Fruit fly (Drosophila melanogaster) whole organism, embryonic: Measurements from ENCODE around the gene cype.

Experiments used
- Adf1 ChIP-seq: fragments of 200-800 bp; sonication (Bioruptor generic); IDR thresholded peaks from 2 replicates; pipeline ENCODE4 v1.3.6; 2022; ENCODE audit warnings: missing biosample characterization, missing genetic modification characterization
- Asciz ChIP-seq: fragments of 200-800 bp; sonication (Bioruptor generic); optimal IDR thresholded peaks from 2 replicates; lab custom pipeline; 2017; ENCODE audit warnings: missing biosample characterization, mild to moderate bottlenecking, missing genetic modification characterization, missing genetic modification reagents
- BEAF-32 ChIP-seq: fragments of 200-800 bp; sonication (Bioruptor generic); optimal IDR thresholded peaks from 3 replicates; lab custom pipeline; 2017; ENCODE audit warnings: missing biosample characterization, missing genetic modification characterization, mild to moderate bottlenecking, moderate library complexity, missing genetic modification reagents
- Blimp-1 ChIP-seq: fragments of 200-800 bp; sonication (Bioruptor generic); optimal IDR thresholded peaks from 3 replicates; lab custom pipeline; 2018; ENCODE audit warnings: missing biosample characterization, missing genetic modification characterization, mild to moderate bottlenecking, moderate library complexity, missing genetic modification reagents
- CG10543 ChIP-seq: fragments of 200-800 bp; sonication (Bioruptor generic); optimal IDR thresholded peaks from 3 replicates; lab custom pipeline; 2017; ENCODE audit warnings: missing biosample characterization, mild to moderate bottlenecking, missing genetic modification characterization, moderate library complexity
- CG11695 ChIP-seq: fragments of 200-800 bp; sonication (Bioruptor generic); IDR thresholded peaks from 3 replicates; pipeline ENCODE4 v1.3.6; 2022; ENCODE audit warnings: missing biosample characterization, missing genetic modification characterization
- CG13624 ChIP-seq: fragments of 200-800 bp; sonication (Bioruptor generic); optimal IDR thresholded peaks from 2 replicates; lab custom pipeline; 2016; ENCODE audit warnings: missing biosample characterization, missing genetic modification characterization
- CG14441 ChIP-seq: fragments of 200-800 bp; sonication (Bioruptor generic); IDR thresholded peaks from 2 replicates; pipeline ENCODE4 v1.3.6; 2022; ENCODE audit warnings: missing biosample characterization, missing genetic modification characterization
- CG14667 ChIP-seq: fragments of 200-800 bp; sonication (Bioruptor generic); IDR thresholded peaks from 2 replicates; pipeline ENCODE4 v1.3.6; 2022; ENCODE audit warnings: missing biosample characterization, missing genetic modification characterization
- CG1603 ChIP-seq: fragments of 200-800 bp; sonication (Bioruptor generic); optimal IDR thresholded peaks from 2 replicates; lab custom pipeline; 2019; ENCODE audit warnings: missing biosample characterization, mild to moderate bottlenecking, missing genetic modification characterization, moderate library complexity
- CG17186 ChIP-seq: fragments of 200-800 bp; sonication (Bioruptor generic); optimal IDR thresholded peaks from 3 replicates; lab custom pipeline; 2017; ENCODE audit warnings: missing biosample characterization, missing genetic modification reagents, missing genetic modification characterization
- CG17361 ChIP-seq: fragments of 200-800 bp; sonication (Bioruptor generic); IDR thresholded peaks from 3 replicates; pipeline ENCODE4 v1.3.6; 2022; ENCODE audit warnings: missing biosample characterization, missing genetic modification characterization
- CG2199 ChIP-seq: fragments of 200-800 bp; sonication (Bioruptor generic); IDR thresholded peaks from 3 replicates; pipeline ENCODE4 v1.3.6; 2022; ENCODE audit warnings: missing biosample characterization, missing genetic modification characterization
- CG2678 ChIP-seq: fragments of 200-800 bp; sonication (Bioruptor generic); optimal IDR thresholded peaks from 3 replicates; lab custom pipeline; 2019; ENCODE audit warnings: missing biosample characterization, mild to moderate bottlenecking, missing genetic modification characterization, moderate library complexity
- CG2875 ChIP-seq: fragments of 200-800 bp; sonication (Bioruptor generic); optimal IDR thresholded peaks from 2 replicates; lab custom pipeline; 2017; ENCODE audit warnings: missing biosample characterization, mild to moderate bottlenecking, missing genetic modification characterization, missing genetic modification reagents
- CG6175 ChIP-seq: fragments of 200-800 bp; sonication (Bioruptor generic); IDR thresholded peaks from 3 replicates; pipeline ENCODE4 v1.3.6; 2022; ENCODE audit warnings: missing biosample characterization, missing genetic modification characterization
- CG7987 ChIP-seq: fragments of 200-800 bp; sonication (Bioruptor generic); optimal IDR thresholded peaks from 2 replicates; lab custom pipeline; 2018; ENCODE audit warnings: missing biosample characterization, mild to moderate bottlenecking, missing genetic modification characterization, moderate library complexity
- CG9215 ChIP-seq: fragments of 200-800 bp; sonication (Bioruptor generic); IDR thresholded peaks from 2 replicates; pipeline ENCODE4 v1.3.6; 2022; ENCODE audit warnings: missing biosample characterization, missing genetic modification characterization
- Dad ChIP-seq: fragments of 200-800 bp; sonication (Bioruptor generic); optimal IDR thresholded peaks from 3 replicates; lab custom pipeline; 2016; ENCODE audit warnings: missing biosample characterization, missing genetic modification characterization
- Fer2 ChIP-seq: fragments of 200-800 bp; sonication (Bioruptor generic); optimal IDR thresholded peaks from 2 replicates; lab custom pipeline; 2018; ENCODE audit warnings: missing biosample characterization, mild to moderate bottlenecking, missing genetic modification characterization, moderate library complexity
- Hmr ChIP-seq: fragments of 200-800 bp; sonication (Bioruptor generic); optimal IDR thresholded peaks from 3 replicates; lab custom pipeline; 2017; ENCODE audit warnings: mild to moderate bottlenecking, missing biosample characterization, missing genetic modification reagents, missing genetic modification characterization
- Lhr ChIP-seq: fragments of 200-800 bp; sonication (Bioruptor generic); optimal IDR thresholded peaks from 3 replicates; lab custom pipeline; 2017; ENCODE audit warnings: mild to moderate bottlenecking, missing biosample characterization, missing genetic modification reagents, missing genetic modification characterization
- Neu2 ChIP-seq: fragments of 200-800 bp; sonication (Bioruptor generic); optimal IDR thresholded peaks from 3 replicates; lab custom pipeline; 2016; ENCODE audit warnings: missing biosample characterization, missing genetic modification characterization, borderline replicate concordance
- Oli ChIP-seq: fragments of 200-800 bp; sonication (Bioruptor generic); optimal IDR thresholded peaks from 2 replicates; lab custom pipeline; 2018; ENCODE audit warnings: missing biosample characterization, mild to moderate bottlenecking, missing genetic modification characterization, moderate library complexity
- PHDP ChIP-seq: fragments of 200-800 bp; sonication (Bioruptor generic); optimal IDR thresholded peaks from 3 replicates; lab custom pipeline; 2018; ENCODE audit warnings: missing biosample characterization, mild to moderate bottlenecking, missing genetic modification characterization, moderate library complexity
- Poxn ChIP-seq: fragments of 200-800 bp; sonication (Bioruptor generic); IDR thresholded peaks from 2 replicates; pipeline ENCODE4 v1.3.6; 2022; ENCODE audit warnings: missing biosample characterization, missing genetic modification characterization
- Taf1 ChIP-seq: fragments of 200-800 bp; sonication (Bioruptor generic); IDR thresholded peaks from 2 replicates; pipeline ENCODE4 v1.3.6; 2022; ENCODE audit warnings: missing biosample characterization, missing genetic modification characterization
- ash1 ChIP-seq: fragments of 200-800 bp; sonication (Bioruptor generic); optimal IDR thresholded peaks from 2 replicates; lab custom pipeline; 2018; ENCODE audit warnings: missing biosample characterization, mild to moderate bottlenecking, missing genetic modification characterization
- bigmax ChIP-seq: fragments of 200-800 bp; sonication (Bioruptor generic); optimal IDR thresholded peaks from 2 replicates; lab custom pipeline; 2018; ENCODE audit warnings: missing biosample characterization, mild to moderate bottlenecking, missing genetic modification characterization
- chif ChIP-seq, 2 experiments: fragments of 200-800 bp; sonication (Bioruptor generic); optimal IDR thresholded peaks; 3 replicates each; lab custom pipeline; 2016; ENCODE audit warnings: missing biosample characterization in 2 of 2, missing genetic modification characterization in 2 of 2
- chm ChIP-seq: fragments of 200-800 bp; sonication (Bioruptor generic); IDR thresholded peaks from 2 replicates; pipeline ENCODE4 v1.3.6; 2022; ENCODE audit warnings: missing biosample characterization, missing genetic modification characterization
- da ChIP-seq: fragments of 200-800 bp; sonication (Bioruptor generic); optimal IDR thresholded peaks from 2 replicates; lab custom pipeline; 2016; ENCODE audit warnings: missing biosample characterization, missing genetic modification characterization
- disco-r ChIP-seq: fragments of 200-800 bp; sonication (Bioruptor generic); optimal IDR thresholded peaks from 2 replicates; lab custom pipeline; 2016; ENCODE audit warnings: missing biosample characterization, missing genetic modification characterization
- dmrt99B ChIP-seq: fragments of 200-800 bp; sonication (Bioruptor generic); optimal IDR thresholded peaks from 2 replicates; lab custom pipeline; 2018; ENCODE audit warnings: missing biosample characterization, mild to moderate bottlenecking, missing genetic modification characterization, moderate library complexity
- fd96Cb ChIP-seq: fragments of 200-800 bp; sonication (Bioruptor generic); optimal IDR thresholded peaks from 2 replicates; lab custom pipeline; 2018; ENCODE audit warnings: missing biosample characterization, mild to moderate bottlenecking, missing genetic modification characterization, moderate library complexity
- gcm ChIP-seq: fragments of 200-800 bp; sonication (Bioruptor generic); optimal IDR thresholded peaks from 2 replicates; lab custom pipeline; 2019; ENCODE audit warnings: missing biosample characterization, mild to moderate bottlenecking, missing genetic modification characterization, moderate library complexity
- hb ChIP-seq: fragments of 200-800 bp; sonication (Bioruptor generic); IDR thresholded peaks from 3 replicates; pipeline ENCODE4 v1.3.6; 2022; ENCODE audit warnings: missing biosample characterization, missing genetic modification characterization; ENCODE audit not compliant: partially characterized antibody
- ind ChIP-seq: fragments of 200-800 bp; sonication (Bioruptor generic); optimal IDR thresholded peaks from 3 replicates; lab custom pipeline; 2016; ENCODE audit warnings: missing biosample characterization, missing genetic modification characterization
- kah ChIP-seq: fragments of 200-800 bp; sonication (Bioruptor generic); optimal IDR thresholded peaks from 2 replicates; lab custom pipeline; 2018; ENCODE audit warnings: missing biosample characterization, mild to moderate bottlenecking, missing genetic modification characterization
- kay ChIP-seq: fragments of 200-800 bp; sonication (Bioruptor generic); optimal IDR thresholded peaks from 2 replicates; lab custom pipeline; 2016; ENCODE audit warnings: missing biosample characterization, missing genetic modification characterization
- mld ChIP-seq: fragments of 200-800 bp; sonication (Bioruptor generic); IDR thresholded peaks from 3 replicates; pipeline ENCODE4 v1.3.6; 2022; ENCODE audit warnings: missing biosample characterization, missing genetic modification characterization; ENCODE audit not compliant: partially characterized antibody
- nmo ChIP-seq: fragments of 200-800 bp; sonication (Bioruptor generic); optimal IDR thresholded peaks from 2 replicates; lab custom pipeline; 2018; ENCODE audit warnings: missing biosample characterization, mild to moderate bottlenecking, missing genetic modification characterization, moderate library complexity
- prd ChIP-seq, 3 experiments: fragments of >200 bp in 2 of 3; fragments of 200-800 bp in 1 of 3; sonication (Bioruptor generic) in 1 of 3; optimal IDR thresholded peaks in 2 of 3; IDR thresholded peaks in 1 of 3; 2 replicates in 2 of 3; 3 replicates in 1 of 3; pipeline versions ENCODE4 v1.3.6 to Lab custom; 2017 to 2022; ENCODE audit warnings: missing biosample characterization in 1 of 3, missing genetic modification characterization in 1 of 3
- so ChIP-seq: fragments of 200-800 bp; sonication (Bioruptor generic); IDR thresholded peaks from 3 replicates; pipeline ENCODE4 v1.3.6; 2022; ENCODE audit warnings: missing biosample characterization, missing genetic modification characterization
- ssp ChIP-seq: fragments of 200-800 bp; sonication (Bioruptor generic); IDR thresholded peaks from 2 replicates; pipeline ENCODE4 v1.3.6; 2022; ENCODE audit warnings: missing biosample characterization, missing genetic modification characterization
- stc ChIP-seq: fragments of 200-800 bp; sonication (Bioruptor generic); IDR thresholded peaks from 2 replicates; pipeline ENCODE4 v1.3.6; 2022; ENCODE audit warnings: missing biosample characterization, missing genetic modification characterization
- tgo ChIP-seq: fragments of 200-800 bp; sonication (Bioruptor generic); IDR thresholded peaks from 3 replicates; pipeline ENCODE4 v1.3.6; 2022; ENCODE audit warnings: missing biosample characterization, missing genetic modification characterization
- wdn ChIP-seq: fragments of 200-800 bp; sonication (Bioruptor generic); IDR thresholded peaks from 2 replicates; pipeline ENCODE4 v1.3.6; 2022; ENCODE audit warnings: missing biosample characterization, missing genetic modification characterization

The cype gene

dm6 chr2L:5298978-5299627, 27.9 kb upstream of the cype start (continued):
- TF ChIP-seq Oli (tag; lab: Kevin White, UChicago) = peak; percentile 95
- peak; percentile 20; the same call in 1 of the 2 replicates for TF ChIP-seq CG9215
- peak; percentile 73 for TF ChIP-seq kay
- TF ChIP-seq CG7987 = peak; percentile 4
- TF ChIP-seq gcm (GFP tag; lab: Kevin White, UChicago) = peak; percentile 93
- peak; percentile 63 to 67 for TF ChIP-seq chif (GFP tag; optimal IDR thresholded peaks at IDR 0.05; lab: Kevin White, UChicago)
- peak; percentile 78 for TF ChIP-seq CG10543 (GFP tag; lab: Kevin White, UChicago)
- TF ChIP-seq da (GFP tag; lab: Kevin White, UChicago) = no peak
- TF ChIP-seq Blimp-1 (GFP tag; lab: Kevin White, UChicago) = peak; percentile 89
- peak; percentile 28 for TF ChIP-seq CG17186 (GFP tag; lab: Kevin White, UChicago)
- TF ChIP-seq CG6175 = no peak
- peak; percentile 75 for TF ChIP-seq CG1603 (tag; lab: Kevin White, UChicago)
- TF ChIP-seq kah = peak; percentile 71
- peak; percentile 90 for TF ChIP-seq fd96Cb
- TF ChIP-seq Poxn (GFP tag; lab: Robert Waterston, UW) = no peak
- TF ChIP-seq Fer2 (tag; lab: Kevin White, UChicago) = no peak
- no peak for TF ChIP-seq BEAF-32 (GFP tag; lab: Kevin White, UChicago)
- TF ChIP-seq ash1 (GFP tag; lab: Kevin White, UChicago) = no peak
- TF ChIP-seq CG13624 (GFP tag; lab: Kevin White, UChicago) = no peak
- TF ChIP-seq Lhr (GFP tag; lab: Kevin White, UChicago) = peak; percentile 63
- peak; percentile 89 for TF ChIP-seq CG2875
- TF ChIP-seq nmo (GFP tag; lab: Kevin White, UChicago) = peak; percentile 91
- TF ChIP-seq disco-r (GFP tag; lab: Kevin White, UChicago) = peak; percentile 20
- peak; percentile 90 for TF ChIP-seq CG2678 (tag; lab: Kevin White, UChicago)
- TF ChIP-seq CG2199 (GFP tag; lab: Robert Waterston, UW) = no peak
- no peak for TF ChIP-seq prd (optimal IDR thresholded peaks at IDR 0.05; lab: Kevin White, UChicago)
- peak; percentile 75 for TF ChIP-seq prd (GFP tag; IDR thresholded peaks at IDR 0.05; lab: Robert Waterston, UW)
- no peak for TF ChIP-seq Neu2 (GFP tag; lab: Kevin White, UChicago)
- peak; percentile 71 for TF ChIP-seq tgo (GFP tag; lab: Robert Waterston, UW)
- TF ChIP-seq Hmr (GFP tag; lab: Kevin White, UChicago) = peak; percentile 86
- TF ChIP-seq ssp (GFP tag; lab: Robert Waterston, UW) = peak; percentile 51
- peak; percentile 89 for TF ChIP-seq Asciz (GFP tag; lab: Kevin White, UChicago)
- TF ChIP-seq so (GFP tag; lab: Robert Waterston, UW) = peak; percentile 91
- no peak for TF ChIP-seq hb
- TF ChIP-seq Adf1 = no peak
- TF ChIP-seq CG14441 (GFP tag; lab: Robert Waterston, UW) = peak; percentile 61; the same call in 1 of the 2 replicates
- TF ChIP-seq stc (GFP tag; lab: Robert Waterston, UW) = peak; percentile 78
- 0 out of 2 replicates have a peak, but pooled peaks have one; percentile 31 for TF ChIP-seq wdn (GFP tag; lab: Robert Waterston, UW)
- TF ChIP-seq PHDP (tag; lab: Kevin White, UChicago) = peak; percentile 95
- peak; percentile 94 for TF ChIP-seq dmrt99B (tag; lab: Kevin White, UChicago)
- no peak for TF ChIP-seq mld
- no peak for TF ChIP-seq Dad
- peak; percentile 75 for TF ChIP-seq ind
- peak; percentile 46 for TF ChIP-seq CG14667 (GFP tag; lab: Robert Waterston, UW)
- TF ChIP-seq chm = peak; percentile 78
- TF ChIP-seq CG11695 (GFP tag; lab: Robert Waterston, UW) = peak; percentile 91
- no peak for TF ChIP-seq bigmax (GFP tag; lab: Kevin White, UChicago)
- TF ChIP-seq CG17361 (GFP tag; lab: Robert Waterston, UW) = peak; percentile 87
- TF ChIP-seq Taf1 (GFP tag; lab: Robert Waterston, UW) = peak; percentile 40; the same call in 1 of the 2 replicates
